Worm (Caenorhabditis elegans) whole organism, young adult: ENCODE results near the gene ZK1127.3.

Source experiments
- B0261.1 ChIP-seq: sonication (generic microtip); optimal IDR thresholded peaks from 2 replicates; lab custom pipeline; 2016; ENCODE audit warnings: mild to moderate bottlenecking, missing genetic modification characterization, moderate library complexity, missing compliant biosample characterization
- F33H1.4 ChIP-seq: fragments of 200-800 bp; sonication (Bioruptor generic); IDR thresholded peaks from 2 replicates; pipeline ENCODE4 v1.3.6; 2022; ENCODE audit warnings: missing genetic modification reagents, missing genetic modification characterization, missing compliant biosample characterization
- F55B11.4 ChIP-seq: sonication (generic microtip); optimal IDR thresholded peaks from 2 replicates; lab custom pipeline; 2016; ENCODE audit warnings: missing compliant biosample characterization, missing genetic modification characterization, borderline replicate concordance; ENCODE audit not compliant: insufficient read depth
- K11D2.4 ChIP-seq: fragments of 200-800 bp; sonication (Bioruptor generic); IDR thresholded peaks from 2 replicates; pipeline ENCODE4 v1.3.6; 2022; ENCODE audit warnings: missing genetic modification reagents, missing genetic modification characterization, missing compliant biosample characterization
- Y53F4B.3 ChIP-seq: fragments of 200-800 bp; sonication (Bioruptor generic); IDR thresholded peaks from 2 replicates; pipeline ENCODE4 v1.3.6; 2022; ENCODE audit warnings: missing genetic modification reagents, missing genetic modification characterization, missing compliant biosample characterization
- Y53G8AR.9 ChIP-seq: fragments of 200-800 bp; sonication (Bioruptor generic); conservative IDR thresholded peaks from 2 replicates; pipeline ENCODE4 v1.3.6; 2022; ENCODE audit warnings: missing genetic modification reagents, missing genetic modification characterization, missing compliant biosample characterization
- Y67H2A.10 ChIP-seq: fragments of 200-800 bp; sonication (Bioruptor generic); conservative IDR thresholded peaks from 2 replicates; pipeline ENCODE4 v1.3.6; 2022; ENCODE audit warnings: missing genetic modification reagents, missing genetic modification characterization, missing compliant biosample characterization
- Y79H2A.3 ChIP-seq: fragments of 200-800 bp; sonication (Bioruptor generic); conservative IDR thresholded peaks from 2 replicates; pipeline ENCODE4 v1.3.6; 2022; ENCODE audit warnings: missing genetic modification reagents, missing genetic modification characterization, missing compliant biosample characterization
- atf-7 ChIP-seq: sonication (generic microtip); optimal IDR thresholded peaks from 2 replicates; lab custom pipeline; 2017; ENCODE audit warnings: mild to moderate bottlenecking, missing genetic modification characterization, missing compliant biosample characterization
- attf-3 ChIP-seq: fragments of 200-800 bp; sonication (Bioruptor generic); conservative IDR thresholded peaks from 2 replicates; pipeline ENCODE4 v1.3.6; 2022; ENCODE audit warnings: missing genetic modification reagents, missing genetic modification characterization, missing compliant biosample characterization
- attf-5 ChIP-seq: fragments of 200-800 bp; sonication (Bioruptor generic); optimal IDR thresholded peaks from 2 replicates; lab custom pipeline; 2018; ENCODE audit warnings: mild to moderate bottlenecking, missing genetic modification characterization, missing compliant biosample characterization
- ceh-100 ChIP-seq: fragments of 200-800 bp; sonication (Bioruptor generic); IDR thresholded peaks from 2 replicates; pipeline ENCODE4 v1.3.6; 2022; ENCODE audit warnings: missing genetic modification reagents, missing genetic modification characterization, missing compliant biosample characterization
- dox-1 ChIP-seq: fragments of 200-800 bp; sonication (Bioruptor generic); IDR thresholded peaks from 2 replicates; pipeline ENCODE4 v1.3.6; 2022; ENCODE audit warnings: missing genetic modification reagents, missing genetic modification characterization, missing compliant biosample characterization
- dpl-1 ChIP-seq: fragments of 150-350 bp; optimal IDR thresholded peaks from 2 replicates; lab custom pipeline; 2014; ENCODE audit warnings: missing biosample characterization, missing genetic modification reagents, missing genetic modification characterization
- efl-1 ChIP-seq: fragments of 150-350 bp; optimal IDR thresholded peaks from 2 replicates; lab custom pipeline; 2014; ENCODE audit warnings: missing biosample characterization, missing genetic modification reagents, missing genetic modification characterization
- ekl-4 ChIP-seq: fragments of 200-800 bp; sonication (Bioruptor generic); IDR thresholded peaks from 2 replicates; pipeline ENCODE4 v1.3.6; 2022; ENCODE audit warnings: missing genetic modification reagents, missing genetic modification characterization, missing compliant biosample characterization
- gei-17 ChIP-seq: fragments of 200-800 bp; sonication (Bioruptor generic); optimal IDR thresholded peaks from 2 replicates; lab custom pipeline; 2018; ENCODE audit warnings: mild to moderate bottlenecking, missing genetic modification characterization, missing compliant biosample characterization
- him-1 ChIP-seq: sonication (generic microtip); optimal IDR thresholded peaks from 2 replicates; lab custom pipeline; 2016; ENCODE audit warnings: missing genotype, missing genetic modification reagents, missing genetic modification characterization, missing compliant biosample characterization
- hlh-26 ChIP-seq: fragments of 200-800 bp; sonication (Bioruptor generic); conservative IDR thresholded peaks from 2 replicates; pipeline ENCODE4 v1.3.6; 2022; ENCODE audit warnings: missing genetic modification reagents, missing genetic modification characterization, missing compliant biosample characterization
- hmg-1.2 ChIP-seq: fragments of 200-800 bp; sonication (Bioruptor generic); IDR thresholded peaks from 2 replicates; pipeline ENCODE4 v1.3.6; 2022; ENCODE audit warnings: missing genetic modification reagents, missing genetic modification characterization, missing compliant biosample characterization
- hrde-1 ChIP-seq: sonication (generic microtip); optimal IDR thresholded peaks from 2 replicates; lab custom pipeline; 2016; ENCODE audit warnings: missing genetic modification characterization, mild to moderate bottlenecking, missing compliant biosample characterization, moderate library complexity, missing genotype, missing genetic modification reagents, borderline replicate concordance
- hsf-1 ChIP-seq: fragments of 200-800 bp; sonication (Bioruptor generic); IDR thresholded peaks from 2 replicates; pipeline ENCODE4 v1.3.6; 2022; ENCODE audit warnings: missing genetic modification reagents, missing genetic modification characterization, missing compliant biosample characterization
- lin-26 ChIP-seq: fragments of 200-800 bp; sonication (Bioruptor generic); IDR thresholded peaks from 2 replicates; pipeline ENCODE4 v1.3.6; 2022; ENCODE audit warnings: missing genetic modification reagents, missing genetic modification characterization, missing compliant biosample characterization
- lin-54 ChIP-seq: fragments of 200-800 bp; sonication (Bioruptor generic); optimal IDR thresholded peaks from 2 replicates; lab custom pipeline; 2018; ENCODE audit warnings: mild to moderate bottlenecking, missing genetic modification characterization, missing compliant biosample characterization
- lir-1 ChIP-seq: fragments of 200-800 bp; sonication (Bioruptor generic); conservative IDR thresholded peaks from 2 replicates; pipeline ENCODE4 v1.3.6; 2022; ENCODE audit warnings: missing genetic modification reagents, missing genetic modification characterization, missing compliant biosample characterization
- lsl-1 ChIP-seq: fragments of 200-800 bp; sonication (Bioruptor generic); optimal IDR thresholded peaks from 2 replicates; lab custom pipeline; 2018; ENCODE audit warnings: mild to moderate bottlenecking, missing genetic modification characterization, moderate library complexity, missing compliant biosample characterization
- madf-3 ChIP-seq: fragments of 200-800 bp; sonication (Bioruptor generic); IDR thresholded peaks from 2 replicates; pipeline ENCODE4 v1.3.6; 2022; ENCODE audit warnings: missing genetic modification reagents, missing genetic modification characterization, missing compliant biosample characterization
- madf-6 ChIP-seq: fragments of 200-800 bp; sonication (Bioruptor generic); IDR thresholded peaks from 2 replicates; pipeline ENCODE4 v1.3.6; 2022; ENCODE audit warnings: missing genetic modification reagents, missing genetic modification characterization, missing compliant biosample characterization
- mes-4 ChIP-seq: sonication (generic microtip); optimal IDR thresholded peaks from 2 replicates; lab custom pipeline; 2016; ENCODE audit warnings: missing genotype, missing genetic modification characterization, missing compliant biosample characterization
- mxl-1 ChIP-seq: sonication (generic microtip); optimal IDR thresholded peaks from 2 replicates; lab custom pipeline; 2016; ENCODE audit warnings: missing genetic modification characterization, missing compliant biosample characterization
- nfya-1 ChIP-seq: sonication (generic microtip); optimal IDR thresholded peaks from 2 replicates; lab custom pipeline; 2017; ENCODE audit warnings: antibody characterized with exemption, missing compliant biosample characterization, missing genetic modification characterization, borderline replicate concordance; ENCODE audit not compliant: insufficient read depth
- nhr-120 ChIP-seq: fragments of 200-800 bp; sonication (Bioruptor generic); IDR thresholded peaks from 2 replicates; pipeline ENCODE4 v1.3.6; 2022; ENCODE audit warnings: missing genetic modification characterization, missing compliant biosample characterization
- nhr-27 ChIP-seq: fragments of 200-800 bp; sonication (Bioruptor generic); optimal IDR thresholded peaks from 2 replicates; lab custom pipeline; 2018; ENCODE audit warnings: mild to moderate bottlenecking, missing genetic modification characterization, moderate library complexity, missing compliant biosample characterization
- nhr-80 ChIP-seq: sonication (generic microtip); optimal IDR thresholded peaks from 2 replicates; lab custom pipeline; 2016; ENCODE audit warnings: missing genetic modification characterization, missing compliant biosample characterization
- pha-4 ChIP-seq: fragments of 150-350 bp; sonication (generic microtip); optimal IDR thresholded peaks from 2 replicates; lab custom pipeline; 2014; ENCODE audit warnings: missing biosample characterization, missing genetic modification reagents, missing genetic modification characterization
- rec-8 ChIP-seq, 2 experiments: sonication (generic microtip); optimal IDR thresholded peaks; 2 replicates each; lab custom pipeline; 2016; ENCODE audit warnings: mild to moderate bottlenecking in 2 of 2, missing genetic modification characterization in 2 of 2, missing genetic modification reagents in 2 of 2, missing genotype in 2 of 2, missing biosample characterization in 1 of 2, missing compliant biosample characterization in 1 of 2, moderate library complexity in 1 of 2
- snpc-1.1 ChIP-seq: sonication (generic microtip); optimal IDR thresholded peaks from 2 replicates; lab custom pipeline; 2017; ENCODE audit warnings: missing genetic modification characterization, mild to moderate bottlenecking, missing compliant biosample characterization, antibody characterized with exemption, moderate library complexity, missing genotype, missing genetic modification reagents; ENCODE audit not compliant: insufficient read depth
- snpc-1.3 ChIP-seq: sonication (generic microtip); optimal IDR thresholded peaks from 2 replicates; lab custom pipeline; 2017; ENCODE audit warnings: missing genetic modification characterization, mild to moderate bottlenecking, missing compliant biosample characterization, antibody characterized with exemption, moderate library complexity, missing genotype, missing genetic modification reagents; ENCODE audit not compliant: insufficient read depth
- somi-1 ChIP-seq: fragments of 200-800 bp; sonication (Bioruptor generic); optimal IDR thresholded peaks from 2 replicates; lab custom pipeline; 2018; ENCODE audit warnings: mild to moderate bottlenecking, missing genetic modification characterization, missing compliant biosample characterization
- sptf-2 ChIP-seq: fragments of 200-800 bp; sonication (Bioruptor generic); optimal IDR thresholded peaks from 2 replicates; lab custom pipeline; 2018; ENCODE audit warnings: mild to moderate bottlenecking, missing genetic modification characterization, missing compliant biosample characterization
- tbp1 ChIP-seq: fragments of 200-800 bp; sonication (Bioruptor generic); optimal IDR thresholded peaks from 2 replicates; lab custom pipeline; 2018; ENCODE audit warnings: mild to moderate bottlenecking, missing genetic modification characterization, missing compliant biosample characterization
- unc-62 ChIP-seq: fragments of 150-350 bp; optimal IDR thresholded peaks from 2 replicates; lab custom pipeline; 2014; ENCODE audit warnings: missing biosample characterization, missing genetic modification reagents, missing genetic modification characterization
- zfh-2 ChIP-seq: fragments of 200-800 bp; sonication (Bioruptor generic); conservative IDR thresholded peaks from 2 replicates; pipeline ENCODE4 v1.3.6; 2022; ENCODE audit warnings: missing genetic modification reagents, missing genetic modification characterization, missing compliant biosample characterization
- ztf-18 ChIP-seq: sonication (generic microtip); optimal IDR thresholded peaks from 2 replicates; lab custom pipeline; 2016; ENCODE audit warnings: missing genotype, mild to moderate bottlenecking, missing genetic modification characterization, missing compliant biosample characterization
- ztf-22 ChIP-seq: fragments of 200-800 bp; sonication (Bioruptor generic); optimal IDR thresholded peaks from 2 replicates; lab custom pipeline; 2018; ENCODE audit warnings: mild to moderate bottlenecking, missing genetic modification characterization, moderate library complexity, missing compliant biosample characterization
- ztf-25 ChIP-seq: fragments of 200-800 bp; sonication (Bioruptor generic); IDR thresholded peaks from 2 replicates; pipeline ENCODE4 v1.3.6; 2022; ENCODE audit warnings: missing genetic modification reagents, missing genetic modification characterization, missing compliant biosample characterization
- ztf-6 ChIP-seq: fragments of 200-800 bp; sonication (Bioruptor generic); IDR thresholded peaks from 2 replicates; pipeline ENCODE4 v1.3.6; 2022; ENCODE audit warnings: missing genetic modification reagents, missing genetic modification characterization, missing compliant biosample characterization

The ZK1127.3 gene

ce11 chrII:7037659-7038342, 17.3 kb upstream of the ZK1127.3 start, which contains the start of gene cin-4:
cin-4 (plus strand) TSS chrII:7038292.
- TF ChIP-seq snpc-1.1 (tag; lab: Kevin White, UChicago) (no peak), Y53G8AR.9 (GFP tag; lab: Robert Waterston, UW) (no peak), snpc-1.3 (tag; lab: Kevin White, UChicago) (peak; percentile 8), nfya-1 (tag; lab: Kevin White, UChicago) (no peak), F55B11.4 (no peak), zfh-2 (GFP tag; lab: Robert Waterston, UW) (no peak), ztf-22 (GFP tag; lab: Kevin White, UChicago) (no peak), Y53F4B.3 (GFP tag; lab: Robert Waterston, UW) (no peak), lin-26 (GFP tag; lab: Robert Waterston, UW) (no peak), mes-4 (tag; lab: Kevin White, UChicago) (no peak), gei-17 (no peak), F33H1.4 (GFP tag; lab: Robert Waterston, UW) (peak; percentile 91), him-1 (no peak), lsl-1 (peak; percentile 85), nhr-80 (tag; lab: Kevin White, UChicago) (no peak), nhr-27 (tag; lab: Kevin White, UChicago) (no peak), atf-7 (tag; lab: Kevin White, UChicago) (no peak), ztf-25 (no peak), lir-1 (GFP tag; lab: Robert Waterston, UW) (no peak), Y79H2A.3 (GFP tag; lab: Robert Waterston, UW) (no peak), lin-54 (peak; percentile 58), hsf-1 (GFP tag; lab: Robert Waterston, UW) (peak; percentile 90), nhr-120 (GFP tag; lab: Robert Waterston, UW) (no peak), ztf-6 (GFP tag; lab: Robert Waterston, UW) (no peak), tbp1 (GFP tag; lab: Kevin White, UChicago) (peak; percentile 18), dox-1 (GFP tag; lab: Robert Waterston, UW) (peak; percentile 69), madf-6 (GFP tag; lab: Robert Waterston, UW) (peak; percentile 93), somi-1 (GFP tag; lab: Kevin White, UChicago) (no peak), dpl-1 (GFP tag; lab: Kevin White, UChicago) (peak; percentile 76), Y67H2A.10 (no peak), hlh-26 (GFP tag; lab: Robert Waterston, UW) (no peak), madf-3 (GFP tag; lab: Robert Waterston, UW) (no peak), mxl-1 (tag; lab: Kevin White, UChicago) (no peak), attf-5 (no peak), hmg-1.2 (GFP tag; lab: Robert Waterston, UW) (peak; percentile 43; the same call in 1 of the 2 replicates), B0261.1 (tag; lab: Kevin White, UChicago) (no peak), unc-62 (no peak), sptf-2 (GFP tag; lab: Kevin White, UChicago) (no peak), K11D2.4 (no peak), rec-8 (tag; optimal IDR thresholded peaks at IDR 0.05; lab: Kevin White, UChicago) (no peak), attf-3 (GFP tag; lab: Robert Waterston, UW) (no peak), ekl-4 (GFP tag; lab: Robert Waterston, UW) (no peak), ztf-18 (no peak), hrde-1 (tag; lab: Kevin White, UChicago) (no peak), efl-1 (GFP tag; lab: Kevin White, UChicago) (peak; percentile 91), pha-4 (tag; lab: Kevin White, UChicago) (no peak), ceh-100 (0 out of 2 replicates have a peak, but pooled peaks have one; percentile 31)
